Worm (Caenorhabditis elegans) whole organism, L4/young adult: ENCODE results near the gene egl-46.

ENCODE experiments used
- W03F9.2 ChIP-seq: fragments of 150-350 bp; optimal IDR thresholded peaks from 2 replicates; lab custom pipeline; 2014; ENCODE audit warnings: missing biosample characterization, missing genetic modification characterization
- dao-5 ChIP-seq: sonication (generic microtip); optimal IDR thresholded peaks from 2 replicates; lab custom pipeline; 2016; ENCODE audit warnings: missing genotype, missing genetic modification characterization, moderate library complexity, missing compliant biosample characterization
- him-1 ChIP-seq: sonication (generic microtip); optimal IDR thresholded peaks from 2 replicates; lab custom pipeline; 2016; ENCODE audit warnings: missing genotype, missing genetic modification reagents, missing genetic modification characterization, missing compliant biosample characterization

The egl-46 gene

ce11 chrV:6694668-6695067 is 13.3 kb upstream of the egl-46 start, which contains the start of gene W02F12.8:
Gene W02F12.8 (minus strand): TSS chrV:6694768.
- no peak for TF ChIP-seq dao-5 (tag; lab: Kevin White, UChicago)
- TF ChIP-seq him-1 (tag; lab: Kevin White, UChicago): no peak
- TF ChIP-seq W03F9.2 (tag; lab: Kevin White, UChicago): no peak

DNA sequence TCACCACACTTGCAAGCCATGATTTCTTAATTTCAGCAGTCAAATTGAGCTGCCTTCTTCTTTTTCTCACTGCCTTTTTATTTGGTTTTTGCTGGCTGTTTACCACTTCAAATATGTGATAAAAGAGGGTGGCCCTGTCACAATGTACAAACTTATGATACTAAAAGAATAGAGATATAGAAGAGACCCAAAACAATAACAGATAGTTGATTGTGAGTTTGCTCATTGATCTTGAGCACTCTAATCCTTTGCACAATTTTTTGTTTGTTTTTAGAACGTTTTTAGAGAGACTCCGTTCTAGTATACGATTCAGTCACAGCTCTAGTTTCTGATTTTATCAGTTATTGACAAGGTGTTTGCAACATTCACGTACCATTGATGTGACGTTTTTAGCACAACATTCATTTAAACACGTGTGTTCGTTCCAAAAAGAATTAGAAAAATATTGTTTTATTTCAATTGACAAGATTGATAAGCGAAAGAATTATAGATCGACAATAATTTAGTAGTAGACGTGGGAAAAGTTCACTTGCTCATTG is 10.5 kb upstream of the egl-46 start, which contains the start of gene mtl-1:
Gene mtl-1 (minus strand): TSS at position 51 of the 539 bp plus-strand sequence.
- TF ChIP-seq dao-5 (tag; lab: Kevin White, UChicago) (no peak), him-1 (tag; lab: Kevin White, UChicago) (no peak), W03F9.2 (tag; lab: Kevin White, UChicago) (no peak)

DNA sequence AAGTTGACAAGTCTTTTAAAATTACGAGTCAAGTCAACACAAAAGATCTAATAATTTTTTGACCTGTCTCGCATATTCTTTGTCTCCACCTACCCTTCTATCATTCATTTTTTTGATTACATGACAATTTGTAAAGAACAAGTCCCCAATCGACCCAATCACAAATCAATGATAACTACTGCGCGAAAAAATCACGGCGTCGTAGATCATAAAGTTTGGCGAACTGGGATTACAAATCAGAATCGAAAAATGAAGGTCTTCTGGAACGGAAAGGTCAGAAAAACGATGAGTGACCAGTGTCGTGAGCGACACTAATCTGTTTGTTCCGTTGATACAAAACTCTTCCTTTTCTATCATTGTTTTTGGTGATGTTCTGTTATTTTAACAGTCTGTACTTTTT is 8.7 kb upstream of the egl-46 start:
- TF ChIP-seq him-1 (tag; lab: Kevin White, UChicago) (no peak), dao-5 (tag; lab: Kevin White, UChicago) (no peak), W03F9.2 (tag; lab: Kevin White, UChicago) (no peak)

- TF ChIP-seq dao-5 (tag; lab: Kevin White, UChicago) (no peak), W03F9.2 (tag; lab: Kevin White, UChicago) (no peak), him-1 (tag; lab: Kevin White, UChicago) (no peak)
Measured at ce11 chrV:6688392-6688791, 7.0 kb upstream of the egl-46 start, which contains the start of gene K11G9.5. Gene K11G9.5 (minus strand): TSS chrV:6688492.

DNA sequence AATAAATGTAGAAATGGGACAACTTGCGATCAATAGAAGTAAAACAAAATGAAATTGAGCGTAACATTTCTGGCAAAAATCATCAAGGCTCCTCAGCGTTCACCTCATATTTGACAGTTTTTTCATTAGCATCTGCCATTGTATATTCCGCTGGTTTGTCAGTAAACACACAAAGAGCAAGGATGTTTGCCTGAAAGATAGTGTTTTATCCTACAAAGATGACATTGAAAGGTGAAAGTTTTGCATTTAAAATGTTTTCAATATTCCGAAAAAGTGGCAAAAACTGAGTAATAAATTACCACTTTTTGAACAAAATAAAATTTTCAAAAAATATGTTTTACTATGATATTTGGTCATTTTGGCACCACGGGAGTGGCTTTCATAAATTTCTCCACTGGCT is 4.6 kb upstream of the egl-46 start:
- TF ChIP-seq him-1 (tag; lab: Kevin White, UChicago) (no peak), W03F9.2 (tag; lab: Kevin White, UChicago) (no peak), dao-5 (tag; lab: Kevin White, UChicago) (no peak)

ce11 chrV:6685499-6685898 is 4.1 kb upstream of the egl-46 start:
- TF ChIP-seq dao-5 (tag; lab: Kevin White, UChicago): no peak
- no peak for TF ChIP-seq W03F9.2 (tag; lab: Kevin White, UChicago)
- no peak for TF ChIP-seq him-1 (tag; lab: Kevin White, UChicago)

- TF ChIP-seq him-1 (tag; lab: Kevin White, UChicago) (no peak), dao-5 (tag; lab: Kevin White, UChicago) (no peak), W03F9.2 (tag; lab: Kevin White, UChicago) (no peak)
Measured at ce11 chrV:6684541-6684940, 3.2 kb upstream of the egl-46 start.

- no peak for TF ChIP-seq W03F9.2 (tag; lab: Kevin White, UChicago)
- no peak for TF ChIP-seq him-1 (tag; lab: Kevin White, UChicago)
- no peak for TF ChIP-seq dao-5 (tag; lab: Kevin White, UChicago)
Measured at ce11 chrV:6683740-6684139, 2.4 kb upstream of the egl-46 start.

ce11 chrV:6683282-6683681 is 1.9 kb upstream of the egl-46 start:
- TF ChIP-seq W03F9.2 (tag; lab: Kevin White, UChicago) (no peak), him-1 (tag; lab: Kevin White, UChicago) (no peak), dao-5 (tag; lab: Kevin White, UChicago) (no peak)

DNA sequence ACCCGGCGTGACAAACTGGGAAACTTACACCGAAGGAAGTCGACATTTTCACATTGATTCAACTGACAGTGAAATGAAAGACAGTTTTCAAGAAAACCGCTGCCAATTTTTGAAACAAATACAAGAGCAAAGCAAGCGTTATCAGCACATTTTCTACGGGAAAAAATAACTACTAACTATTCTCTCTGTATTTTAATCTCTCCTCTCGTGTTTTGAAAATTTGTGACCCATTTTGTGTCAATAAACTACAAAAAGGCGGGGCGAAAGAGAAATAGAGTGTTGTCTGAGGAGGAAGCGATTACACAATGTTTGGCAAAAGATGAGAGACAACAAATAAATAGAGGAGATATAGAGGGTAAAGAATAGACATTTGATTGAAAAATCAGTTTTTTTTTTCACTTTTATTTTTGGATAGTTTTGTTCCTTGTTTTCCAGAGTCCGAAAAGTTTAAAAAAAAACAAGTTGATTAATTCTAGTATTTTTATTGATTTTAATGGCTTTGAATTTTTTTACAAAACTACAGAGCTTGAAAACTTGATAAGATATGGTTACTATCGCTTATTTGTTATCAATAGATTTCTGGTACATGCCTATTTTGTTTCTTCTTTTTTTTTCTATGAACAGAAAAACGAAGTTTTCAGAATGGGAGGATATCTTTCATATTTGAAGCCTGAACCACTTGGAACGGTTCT is 5.1 kb downstream of the egl-46 start, which contains the start of gene cest-34:
Gene cest-34 (plus strand): TSS at position 642 of the 692 bp plus-strand sequence.
- TF ChIP-seq him-1 (tag; lab: Kevin White, UChicago): no peak
- TF ChIP-seq dao-5 (tag; lab: Kevin White, UChicago): no peak
- no peak for TF ChIP-seq W03F9.2 (tag; lab: Kevin White, UChicago)

- TF ChIP-seq him-1 (tag; lab: Kevin White, UChicago): no peak
- no peak for TF ChIP-seq W03F9.2 (tag; lab: Kevin White, UChicago)
- no peak for TF ChIP-seq dao-5 (tag; lab: Kevin White, UChicago)
Measured at ce11 chrV:6673967-6674366, 7.4 kb downstream of the egl-46 start, which contains the start of gene cest-31. Gene cest-31 (plus strand): TSS chrV:6674267.

DNA sequence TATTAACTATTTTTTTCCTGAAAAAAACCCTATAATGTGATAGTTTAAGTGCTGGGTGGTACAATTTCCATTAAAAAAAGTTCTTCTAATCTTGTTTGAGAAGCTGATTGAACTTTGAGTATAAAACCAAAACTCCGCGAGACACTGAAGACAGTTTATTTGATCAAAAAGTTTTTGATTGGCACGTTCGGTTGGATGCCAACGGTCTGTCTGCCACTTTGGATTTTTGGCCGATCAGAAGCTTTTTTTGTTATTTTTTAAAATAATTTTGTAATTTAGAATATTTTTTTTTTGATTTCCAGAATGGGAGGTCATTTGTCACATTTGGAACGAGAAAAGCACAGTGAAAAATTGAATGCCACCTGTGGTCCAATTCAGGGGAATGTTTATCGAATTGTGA is 11.9 kb downstream of the egl-46 start, which contains the start of gene cest-28:
Gene cest-28 (plus strand): TSS at position 301 of the 400 bp plus-strand sequence.
- TF ChIP-seq him-1 (tag; lab: Kevin White, UChicago) (no peak), W03F9.2 (tag; lab: Kevin White, UChicago) (no peak), dao-5 (tag; lab: Kevin White, UChicago) (no peak)

- TF ChIP-seq him-1 (tag; lab: Kevin White, UChicago) (no peak), dao-5 (tag; lab: Kevin White, UChicago) (no peak), W03F9.2 (tag; lab: Kevin White, UChicago) (no peak)
Measured at ce11 chrV:6668741-6669140, 12.6 kb downstream of the egl-46 start, which contains the start of gene str-180. Gene str-180 (minus strand): TSS chrV:6668841.
